Fruit fly (Drosophila melanogaster) whole organism, embryonic: ENCODE data around the gene CG10337.

ENCODE experiments used
- B-H2 ChIP-seq: fragments of 200-800 bp; sonication (Bioruptor generic); optimal IDR thresholded peaks from 2 replicates; lab custom pipeline; 2018; ENCODE audit warnings: missing biosample characterization, mild to moderate bottlenecking, missing genetic modification characterization
- Bdp1 ChIP-seq: fragments of 200-800 bp; sonication (Bioruptor generic); optimal IDR thresholded peaks from 3 replicates; lab custom pipeline; 2016; ENCODE audit warnings: missing biosample characterization, missing genetic modification characterization
- CG10147 ChIP-seq: fragments of 200-800 bp; sonication (Bioruptor generic); optimal IDR thresholded peaks from 2 replicates; lab custom pipeline; 2019; ENCODE audit warnings: missing biosample characterization, mild to moderate bottlenecking, missing genetic modification characterization, moderate library complexity
- CG11247 ChIP-seq: fragments of 200-800 bp; sonication (Bioruptor generic); IDR thresholded peaks from 2 replicates; pipeline ENCODE4 v1.3.6; 2022; ENCODE audit warnings: missing biosample characterization, missing genetic modification characterization
- CG11398 ChIP-seq: fragments of 200-800 bp; sonication (Bioruptor generic); optimal IDR thresholded peaks from 2 replicates; lab custom pipeline; 2016; ENCODE audit warnings: missing biosample characterization, missing genetic modification characterization
- CG12236 ChIP-seq: fragments of 200-800 bp; sonication (Bioruptor generic); optimal IDR thresholded peaks from 2 replicates; lab custom pipeline; 2016; ENCODE audit warnings: missing biosample characterization, missing genetic modification characterization
- CG14014 ChIP-seq: fragments of 200-800 bp; sonication (Bioruptor generic); IDR thresholded peaks from 2 replicates; pipeline ENCODE4 v1.3.6; 2022; ENCODE audit warnings: missing biosample characterization, missing genetic modification characterization
- CG15269 ChIP-seq: fragments of 200-800 bp; sonication (Bioruptor generic); optimal IDR thresholded peaks from 2 replicates; lab custom pipeline; 2018; ENCODE audit warnings: missing biosample characterization, mild to moderate bottlenecking, missing genetic modification characterization, moderate library complexity
- CG1647 ChIP-seq: fragments of 200-800 bp; sonication (Bioruptor generic); optimal IDR thresholded peaks from 3 replicates; lab custom pipeline; 2016; ENCODE audit warnings: missing biosample characterization, missing genetic modification characterization
- CG16779 ChIP-seq: fragments of 200-800 bp; sonication (Bioruptor generic); IDR thresholded peaks from 2 replicates; pipeline ENCODE4 v1.3.6; 2022; ENCODE audit warnings: missing biosample characterization, missing genetic modification characterization
- CG17361 ChIP-seq: fragments of 200-800 bp; sonication (Bioruptor generic); IDR thresholded peaks from 3 replicates; pipeline ENCODE4 v1.3.6; 2022; ENCODE audit warnings: missing biosample characterization, missing genetic modification characterization
- CG31365 ChIP-seq: fragments of 200-800 bp; sonication (Bioruptor generic); optimal IDR thresholded peaks from 2 replicates; lab custom pipeline; 2018; ENCODE audit warnings: missing biosample characterization, mild to moderate bottlenecking, missing genetic modification characterization
- CG32767 ChIP-seq: fragments of 200-800 bp; sonication (Bioruptor generic); IDR thresholded peaks from 2 replicates; pipeline ENCODE4 v1.3.6; 2022; ENCODE audit warnings: missing biosample characterization, missing genetic modification characterization
- CG33557 ChIP-seq: fragments of 200-800 bp; sonication (Bioruptor generic); optimal IDR thresholded peaks from 2 replicates; lab custom pipeline; 2019; ENCODE audit warnings: missing biosample characterization, mild to moderate bottlenecking, missing genetic modification characterization, moderate library complexity
- CG3407 ChIP-seq: fragments of 200-800 bp; sonication (Bioruptor generic); optimal IDR thresholded peaks from 2 replicates; lab custom pipeline; 2018; ENCODE audit warnings: missing biosample characterization, mild to moderate bottlenecking, missing genetic modification characterization
- CG3726 ChIP-seq: fragments of 200-800 bp; sonication (Bioruptor generic); IDR thresholded peaks from 3 replicates; pipeline ENCODE4, ENCODE4 v1.3.6; 2022; ENCODE audit warnings: missing biosample characterization, missing genetic modification characterization
- CG4854 ChIP-seq: fragments of 200-800 bp; sonication (Bioruptor generic); optimal IDR thresholded peaks from 2 replicates; lab custom pipeline; 2016; ENCODE audit warnings: missing biosample characterization, missing genetic modification characterization, inconsistent platforms
- CG6272 ChIP-seq: fragments of 200-800 bp; sonication (Bioruptor generic); IDR thresholded peaks from 2 replicates; pipeline ENCODE4 v1.3.6; 2022; ENCODE audit warnings: missing biosample characterization, missing genetic modification characterization
- CG8944 ChIP-seq: fragments of 200-800 bp; sonication (Bioruptor generic); optimal IDR thresholded peaks from 3 replicates; lab custom pipeline; 2016; ENCODE audit warnings: missing biosample characterization, missing genetic modification characterization
- Dll ChIP-seq: fragments of 200-800 bp; sonication (Bioruptor generic); IDR thresholded peaks from 4 replicates; pipeline ENCODE4 v1.3.6; 2022; ENCODE audit warnings: missing biosample characterization, missing genetic modification characterization; ENCODE audit not compliant: partially characterized antibody
- E2f2 ChIP-seq: fragments of 200-800 bp; sonication (Bioruptor generic); IDR thresholded peaks from 2 replicates; pipeline ENCODE4 v1.3.6; 2022; ENCODE audit warnings: missing biosample characterization, missing genetic modification characterization
- H15 ChIP-seq: fragments of 200-800 bp; sonication (Bioruptor generic); IDR thresholded peaks from 3 replicates; pipeline ENCODE4 v1.3.6; 2022; ENCODE audit warnings: missing biosample characterization, missing genetic modification characterization
- HLH4C ChIP-seq: fragments of 200-800 bp; sonication (Bioruptor generic); IDR thresholded peaks from 3 replicates; pipeline ENCODE4 v1.3.6; 2022; ENCODE audit warnings: missing biosample characterization, missing genetic modification characterization; ENCODE audit not compliant: partially characterized antibody
- Hey ChIP-seq: fragments of 200-800 bp; sonication (Bioruptor generic); optimal IDR thresholded peaks from 3 replicates; lab custom pipeline; 2018; ENCODE audit warnings: missing biosample characterization, mild to moderate bottlenecking, missing genetic modification characterization
- HmgD ChIP-seq: fragments of 200-800 bp; sonication (Bioruptor generic); optimal IDR thresholded peaks from 3 replicates; lab custom pipeline; 2016; ENCODE audit warnings: missing biosample characterization, missing genetic modification characterization
- Hsf ChIP-seq: fragments of 200-800 bp; sonication (Bioruptor generic); optimal IDR thresholded peaks from 3 replicates; lab custom pipeline; 2016; ENCODE audit warnings: missing biosample characterization, missing genetic modification characterization
- Lhr ChIP-seq: fragments of 200-800 bp; sonication (Bioruptor generic); optimal IDR thresholded peaks from 3 replicates; lab custom pipeline; 2017; ENCODE audit warnings: mild to moderate bottlenecking, missing biosample characterization, missing genetic modification reagents, missing genetic modification characterization
- Lim3 ChIP-seq: fragments of 200-800 bp; sonication (Bioruptor generic); IDR thresholded peaks from 2 replicates; pipeline ENCODE4 v1.3.6; 2022; ENCODE audit warnings: missing biosample characterization, missing genetic modification characterization
- MBD-R2 ChIP-seq: fragments of 200-800 bp; sonication (Bioruptor generic); IDR thresholded peaks from 2 replicates; pipeline ENCODE4 v1.3.6; 2022; ENCODE audit warnings: missing biosample characterization, missing genetic modification characterization
- Nf-YA ChIP-seq: fragments of 200-800 bp; sonication (Bioruptor generic); IDR thresholded peaks from 2 replicates; pipeline ENCODE4 v1.3.6; 2022; ENCODE audit warnings: missing biosample characterization, missing genetic modification characterization
- abd-A ChIP-seq: fragments of 200-800 bp; sonication (Bioruptor generic); optimal IDR thresholded peaks from 3 replicates; lab custom pipeline; 2019; ENCODE audit warnings: missing biosample characterization, mild to moderate bottlenecking, missing genetic modification characterization, moderate library complexity
- ac ChIP-seq: fragments of 200-800 bp; sonication (Bioruptor generic); optimal IDR thresholded peaks from 3 replicates; lab custom pipeline; 2017; ENCODE audit warnings: missing biosample characterization, mild to moderate bottlenecking, missing genetic modification characterization
- ap ChIP-seq: fragments of 200-800 bp; sonication (Bioruptor generic); IDR thresholded peaks from 2 replicates; pipeline ENCODE4 v1.3.6; 2022; ENCODE audit warnings: missing biosample characterization, missing genetic modification characterization
- bab2 ChIP-seq: fragments of 200-800 bp; sonication (Bioruptor generic); optimal IDR thresholded peaks from 2 replicates; lab custom pipeline; 2016; ENCODE audit warnings: missing biosample characterization, missing genetic modification characterization
- bsh ChIP-seq, 2 experiments: fragments of 200-800 bp; sonication (Bioruptor generic); optimal IDR thresholded peaks; 2 replicates each; lab custom pipeline; 2017 to 2018; ENCODE audit warnings: mild to moderate bottlenecking in 2 of 2, missing biosample characterization in 2 of 2, missing genetic modification characterization in 2 of 2, moderate library complexity in 1 of 2
- corto ChIP-seq: fragments of 200-800 bp; sonication (Bioruptor generic); optimal IDR thresholded peaks from 2 replicates; lab custom pipeline; 2016; ENCODE audit warnings: missing biosample characterization, mild to moderate bottlenecking, missing genetic modification characterization, moderate library complexity
- crol ChIP-seq: fragments of 200-800 bp; sonication (Bioruptor generic); IDR thresholded peaks from 2 replicates; pipeline ENCODE4 v1.3.6; 2022; ENCODE audit warnings: missing biosample characterization, missing genetic modification characterization
- crp ChIP-seq, 2 experiments: fragments of 200-800 bp; sonication (Bioruptor generic); optimal IDR thresholded peaks; 2 replicates in 1 of 2; 3 replicates in 1 of 2; lab custom pipeline; 2017; ENCODE audit warnings: missing biosample characterization in 2 of 2, missing genetic modification characterization in 2 of 2, mild to moderate bottlenecking in 1 of 2, moderate library complexity in 1 of 2
- dati ChIP-seq: fragments of 200-800 bp; sonication (Bioruptor generic); IDR thresholded peaks from 2 replicates; pipeline ENCODE4 v1.3.6; 2022; ENCODE audit warnings: missing biosample characterization, missing genetic modification characterization
- gro ChIP-seq: fragments of 200-800 bp; sonication (Bioruptor generic); optimal IDR thresholded peaks from 2 replicates; lab custom pipeline; 2016; ENCODE audit warnings: missing biosample characterization, missing genetic modification characterization
- h ChIP-seq: fragments of >200 bp; optimal IDR thresholded peaks from 2 replicates; lab custom pipeline; 2017
- ham ChIP-seq: fragments of 200-800 bp; sonication (Bioruptor generic); IDR thresholded peaks from 2 replicates; pipeline ENCODE4 v1.3.6; 2022; ENCODE audit warnings: missing biosample characterization, missing genetic modification characterization
- hb ChIP-seq: fragments of 200-800 bp; sonication (Bioruptor generic); IDR thresholded peaks from 3 replicates; pipeline ENCODE4 v1.3.6; 2022; ENCODE audit warnings: missing biosample characterization, missing genetic modification characterization; ENCODE audit not compliant: partially characterized antibody
- hbn ChIP-seq: fragments of 200-800 bp; sonication (Bioruptor generic); IDR thresholded peaks from 2 replicates; pipeline ENCODE4 v1.3.6; 2022; ENCODE audit warnings: missing biosample characterization, missing genetic modification characterization; ENCODE audit not compliant: partially characterized antibody
- her ChIP-seq: fragments of 200-800 bp; sonication (Bioruptor generic); optimal IDR thresholded peaks from 2 replicates; lab custom pipeline; 2016; ENCODE audit warnings: missing biosample characterization, missing genetic modification characterization
- hth ChIP-seq: fragments of >200 bp; optimal IDR thresholded peaks from 2 replicates; lab custom pipeline; 2017; ENCODE audit warnings: inconsistent platforms
- lov ChIP-seq, 2 experiments: fragments of 200-800 bp in 1 of 2; fragments of >200 bp in 1 of 2; sonication (Bioruptor generic) in 1 of 2; IDR thresholded peaks in 1 of 2; optimal IDR thresholded peaks in 1 of 2; 2 replicates in 1 of 2; 3 replicates in 1 of 2; pipeline versions ENCODE4 v1.3.6 to Lab custom; 2017 to 2022; ENCODE audit warnings: missing biosample characterization in 1 of 2, missing genetic modification characterization in 1 of 2
- maf-S ChIP-seq: fragments of 200-800 bp; sonication (Bioruptor generic); optimal IDR thresholded peaks from 2 replicates; lab custom pipeline; 2016; ENCODE audit warnings: missing biosample characterization, missing genetic modification characterization
- ttk ChIP-seq: fragments of 200-800 bp; sonication (Bioruptor generic); IDR thresholded peaks from 2 replicates; pipeline ENCODE4 v2.1.2; 2022; ENCODE audit warnings: missing biosample characterization, missing genetic modification characterization
- vnd ChIP-seq: fragments of 200-800 bp; sonication (Bioruptor generic); IDR thresholded peaks from 3 replicates; pipeline ENCODE4 v1.3.6; 2022; ENCODE audit warnings: missing biosample characterization, missing genetic modification characterization; ENCODE audit not compliant: partially characterized antibody

The CG10337 gene

dm6 chr2L:19533247-19533646 is 13.5 kb downstream of the CG10337 start, which contains the start of gene CG33116 (continued):
- TF ChIP-seq ttk (GFP tag; lab: Robert Waterston, UW) (peak; percentile 75), hth (no peak), abd-A (no peak), ac (GFP tag; lab: Kevin White, UChicago) (peak; percentile 52), CG15269 (tag; lab: Kevin White, UChicago) (peak; percentile 80), CG6272 (GFP tag; lab: Robert Waterston, UW) (peak; percentile 30; the same call in 1 of the 2 replicates), CG3726 (GFP tag; lab: Robert Waterston, UW) (0 out of 3 replicates have a peak, but pooled peaks have one; percentile 52), bsh (GFP tag; optimal IDR thresholded peaks at IDR 0.05; lab: Kevin White, UChicago) (peak; percentile 66 to 80), CG3407 (GFP tag; lab: Kevin White, UChicago) (peak; percentile 66), Nf-YA (GFP tag; lab: Robert Waterston, UW) (no peak; the same call in 1 of the 2 replicates), CG10147 (GFP tag; lab: Kevin White, UChicago) (peak; percentile 45), B-H2 (GFP tag; lab: Kevin White, UChicago) (peak; percentile 78), CG16779 (GFP tag; lab: Robert Waterston, UW) (peak; percentile 87), corto (GFP tag; lab: Kevin White, UChicago) (peak; percentile 20), crp (GFP tag; optimal IDR thresholded peaks at IDR 0.05; lab: Kevin White, UChicago) (peak in 1 of 2 experiments; percentile 77), CG4854 (GFP tag; lab: Kevin White, UChicago) (peak; percentile 70), ap (GFP tag; lab: Robert Waterston, UW) (0 out of 2 replicates have a peak, but pooled peaks have one; percentile 22), ham (no peak), CG32767 (GFP tag; lab: Robert Waterston, UW) (0 out of 2 replicates have a peak, but pooled peaks have one; percentile 54), hbn (GFP tag; lab: Robert Waterston, UW) (peak; percentile 42; the same call in 1 of the 2 replicates), E2f2 (GFP tag; lab: Robert Waterston, UW) (peak; percentile 66), CG12236 (GFP tag; lab: Kevin White, UChicago) (peak; percentile 55), CG8944 (GFP tag; lab: Kevin White, UChicago) (peak; percentile 87), CG11398 (GFP tag; lab: Kevin White, UChicago) (peak; percentile 60), Lim3 (GFP tag; lab: Robert Waterston, UW) (no peak), HLH4C (no peak), lov (optimal IDR thresholded peaks at IDR 0.05; lab: Kevin White, UChicago) (no peak), lov (GFP tag; IDR thresholded peaks at IDR 0.05; lab: Robert Waterston, UW) (peak; percentile 81), maf-S (peak; percentile 82), hb (no peak), CG11247 (peak; percentile 71), MBD-R2 (GFP tag; lab: Robert Waterston, UW) (peak; percentile 96), CG1647 (peak; percentile 73), dati (GFP tag; lab: Robert Waterston, UW) (no peak), h (lab: Kevin White, UChicago) (no peak), H15 (peak; percentile 68; the same call in 1 of the 3 replicates), HmgD (GFP tag; lab: Kevin White, UChicago) (peak; percentile 70), CG33557 (GFP tag; lab: Kevin White, UChicago) (peak; percentile 81), vnd (GFP tag; lab: Robert Waterston, UW) (no peak), bab2 (peak; percentile 81), Hsf (GFP tag; lab: Kevin White, UChicago) (peak; percentile 87), CG17361 (peak; percentile 84), Lhr (GFP tag; lab: Kevin White, UChicago) (peak; percentile 44), gro (GFP tag; lab: Kevin White, UChicago) (peak; percentile 86), CG31365 (peak; percentile 37), Hey (tag; lab: Kevin White, UChicago) (peak; percentile 60), her (GFP tag; lab: Kevin White, UChicago) (peak; percentile 82), Bdp1 (GFP tag; lab: Kevin White, UChicago) (peak; percentile 70), CG14014 (GFP tag; lab: Robert Waterston, UW) (peak; percentile 74; the same call in 1 of the 2 replicates), Dll (0 out of 4 replicates have a peak, but pooled peaks have one; percentile 35), crol (no peak)
